Fruit fly (Drosophila melanogaster) Kc167 (cell line): ENCODE measurements around the gene tld.

Source experiments
- insv ChIP-seq: fragments of >200 bp; optimal IDR thresholded peaks from 3 replicates; lab custom pipeline; 2018; ENCODE audit warnings: missing external identifiers
- ttk ChIP-seq: sonication (Bioruptor generic); optimal IDR thresholded peaks from 2 replicates; lab custom pipeline; 2017; ENCODE audit warnings: missing external identifiers

dm6 chr3R:24771273-24772231, 22.0 kb downstream of the tld start, which contains the start of gene CG42331:
- TF ChIP-seq insv: no peak
- TF ChIP-seq ttk (lab: Kevin White, UChicago): no peak
